Worm (Caenorhabditis elegans) whole organism, young adult: ENCODE results near the gene ceh-88.

Experiments used
- B0261.1 ChIP-seq: sonication (generic microtip); optimal IDR thresholded peaks from 2 replicates; lab custom pipeline; 2016; ENCODE audit warnings: mild to moderate bottlenecking, missing genetic modification characterization, moderate library complexity, missing compliant biosample characterization
- B0336.3 ChIP-seq: fragments of 200-800 bp; sonication (Bioruptor generic); IDR thresholded peaks from 2 replicates; pipeline ENCODE4 v1.3.6; 2022; ENCODE audit warnings: missing genetic modification characterization, missing compliant biosample characterization
- C17E4.6 ChIP-seq: fragments of 200-800 bp; sonication (Bioruptor generic); IDR thresholded peaks from 2 replicates; pipeline ENCODE4 v1.3.6; 2022; ENCODE audit warnings: missing genetic modification reagents, missing genetic modification characterization, missing compliant biosample characterization
- F10E7.11 ChIP-seq: sonication (generic microtip); optimal IDR thresholded peaks from 2 replicates; lab custom pipeline; 2017; ENCODE audit warnings: mild to moderate bottlenecking, missing genetic modification characterization, moderate library complexity, missing compliant biosample characterization
- F37B4.10 ChIP-seq: fragments of 200-800 bp; sonication (Bioruptor generic); IDR thresholded peaks from 2 replicates; pipeline ENCODE4 v1.3.6; 2022; ENCODE audit warnings: missing genetic modification characterization, missing compliant biosample characterization
- F57C9.4 ChIP-seq: sonication (generic microtip); optimal IDR thresholded peaks from 2 replicates; lab custom pipeline; 2017; ENCODE audit warnings: mild to moderate bottlenecking, missing genetic modification characterization, missing compliant biosample characterization
- T26A5.8 ChIP-seq: sonication (generic microtip); optimal IDR thresholded peaks from 2 replicates; lab custom pipeline; 2016; ENCODE audit warnings: missing genetic modification characterization, missing compliant biosample characterization
- Y53F4B.3 ChIP-seq: fragments of 200-800 bp; sonication (Bioruptor generic); IDR thresholded peaks from 2 replicates; pipeline ENCODE4 v1.3.6; 2022; ENCODE audit warnings: missing genetic modification reagents, missing genetic modification characterization, missing compliant biosample characterization
- Y53G8AR.9 ChIP-seq: fragments of 200-800 bp; sonication (Bioruptor generic); conservative IDR thresholded peaks from 2 replicates; pipeline ENCODE4 v1.3.6; 2022; ENCODE audit warnings: missing genetic modification reagents, missing genetic modification characterization, missing compliant biosample characterization
- Y95B8A.8 ChIP-seq: fragments of 200-800 bp; sonication (Bioruptor generic); IDR thresholded peaks from 2 replicates; pipeline ENCODE4 v1.3.6; 2022; ENCODE audit warnings: missing genetic modification reagents, missing genetic modification characterization, missing compliant biosample characterization
- akir-1 ChIP-seq: fragments of 200-800 bp; sonication (Bioruptor generic); optimal IDR thresholded peaks from 2 replicates; lab custom pipeline; 2018; ENCODE audit warnings: mild to moderate bottlenecking, missing genetic modification characterization, moderate library complexity, missing compliant biosample characterization
- attf-5 ChIP-seq: fragments of 200-800 bp; sonication (Bioruptor generic); optimal IDR thresholded peaks from 2 replicates; lab custom pipeline; 2018; ENCODE audit warnings: mild to moderate bottlenecking, missing genetic modification characterization, missing compliant biosample characterization
- attf-6 ChIP-seq: fragments of 200-800 bp; sonication (Bioruptor generic); IDR thresholded peaks from 2 replicates; pipeline ENCODE4 v1.3.6; 2022; ENCODE audit warnings: missing genetic modification reagents, missing genetic modification characterization, missing compliant biosample characterization
- bed-1 ChIP-seq: fragments of 200-800 bp; sonication (Bioruptor generic); IDR thresholded peaks from 2 replicates; pipeline ENCODE4 v1.3.6; 2022; ENCODE audit warnings: missing genetic modification reagents, missing genetic modification characterization, missing compliant biosample characterization
- ceh-27 ChIP-seq: fragments of 200-800 bp; sonication (Bioruptor generic); optimal IDR thresholded peaks from 2 replicates; lab custom pipeline; 2018; ENCODE audit warnings: mild to moderate bottlenecking, missing genetic modification characterization, moderate library complexity, missing compliant biosample characterization
- ceh-79 ChIP-seq: sonication (generic microtip); optimal IDR thresholded peaks from 2 replicates; lab custom pipeline; 2017; ENCODE audit warnings: mild to moderate bottlenecking, missing genetic modification characterization, missing compliant biosample characterization
- ceh-91 ChIP-seq: fragments of 200-800 bp; sonication (Bioruptor generic); IDR thresholded peaks from 2 replicates; pipeline ENCODE4 v1.3.6; 2022; ENCODE audit warnings: missing genetic modification reagents, missing genetic modification characterization, missing compliant biosample characterization
- dpff-1 ChIP-seq: sonication (generic microtip); optimal IDR thresholded peaks from 2 replicates; lab custom pipeline; 2017; ENCODE audit warnings: mild to moderate bottlenecking, missing genetic modification characterization, missing compliant biosample characterization
- egl-44 ChIP-seq: fragments of 200-800 bp; sonication (Bioruptor generic); IDR thresholded peaks from 2 replicates; pipeline ENCODE4 v1.3.6; 2022; ENCODE audit warnings: missing genetic modification reagents, missing genetic modification characterization, missing compliant biosample characterization
- gei-17 ChIP-seq: fragments of 200-800 bp; sonication (Bioruptor generic); optimal IDR thresholded peaks from 2 replicates; lab custom pipeline; 2018; ENCODE audit warnings: mild to moderate bottlenecking, missing genetic modification characterization, missing compliant biosample characterization
- hmg-20 ChIP-seq: fragments of 200-800 bp; sonication (Bioruptor generic); IDR thresholded peaks from 2 replicates; pipeline ENCODE4 v1.3.6; 2022; ENCODE audit warnings: missing genetic modification reagents, missing genetic modification characterization, missing compliant biosample characterization
- hsf-1 ChIP-seq: fragments of 200-800 bp; sonication (Bioruptor generic); IDR thresholded peaks from 2 replicates; pipeline ENCODE4 v1.3.6; 2022; ENCODE audit warnings: missing genetic modification reagents, missing genetic modification characterization, missing compliant biosample characterization
- lin-54 ChIP-seq: fragments of 200-800 bp; sonication (Bioruptor generic); optimal IDR thresholded peaks from 2 replicates; lab custom pipeline; 2018; ENCODE audit warnings: mild to moderate bottlenecking, missing genetic modification characterization, missing compliant biosample characterization
- lsl-1 ChIP-seq: fragments of 200-800 bp; sonication (Bioruptor generic); optimal IDR thresholded peaks from 2 replicates; lab custom pipeline; 2018; ENCODE audit warnings: mild to moderate bottlenecking, missing genetic modification characterization, moderate library complexity, missing compliant biosample characterization
- madf-10 ChIP-seq: sonication (generic microtip); optimal IDR thresholded peaks from 2 replicates; lab custom pipeline; 2016; ENCODE audit warnings: mild to moderate bottlenecking, missing genetic modification characterization, missing compliant biosample characterization
- madf-6 ChIP-seq: fragments of 200-800 bp; sonication (Bioruptor generic); IDR thresholded peaks from 2 replicates; pipeline ENCODE4 v1.3.6; 2022; ENCODE audit warnings: missing genetic modification reagents, missing genetic modification characterization, missing compliant biosample characterization
- mcd-1 ChIP-seq: fragments of 200-800 bp; sonication (Bioruptor generic); IDR thresholded peaks from 2 replicates; pipeline ENCODE4 v1.3.6; 2022; ENCODE audit warnings: missing genetic modification reagents, missing genetic modification characterization, missing compliant biosample characterization
- mel-28 ChIP-seq: sonication (generic microtip); optimal IDR thresholded peaks from 2 replicates; lab custom pipeline; 2016; ENCODE audit warnings: borderline replicate concordance, mild to moderate bottlenecking, missing genetic modification characterization, missing compliant biosample characterization
- nfyb-1 ChIP-seq: fragments of 200-800 bp; sonication (Bioruptor generic); IDR thresholded peaks from 2 replicates; pipeline ENCODE4 v1.3.6; 2022; ENCODE audit warnings: missing genetic modification reagents, missing genetic modification characterization, missing compliant biosample characterization
- repo-1 ChIP-seq: sonication (generic microtip); optimal IDR thresholded peaks from 2 replicates; lab custom pipeline; 2017; ENCODE audit warnings: mild to moderate bottlenecking, missing genetic modification characterization, missing compliant biosample characterization
- snpc-4 ChIP-seq, 5 experiments: fragments of 150-350 bp in 1 of 5; sonication (generic microtip) in 4 of 5; optimal IDR thresholded peaks; 2 replicates each; lab custom pipeline; 2014 to 2018; ENCODE audit warnings: missing genetic modification characterization in 5 of 5, missing biosample characterization in 3 of 5, antibody characterized with exemption in 2 of 5, mild to moderate bottlenecking in 2 of 5, missing compliant biosample characterization in 2 of 5, missing genotype in 2 of 5, moderate library complexity in 2 of 5, missing genetic modification reagents in 1 of 5
- somi-1 ChIP-seq: fragments of 200-800 bp; sonication (Bioruptor generic); optimal IDR thresholded peaks from 2 replicates; lab custom pipeline; 2018; ENCODE audit warnings: mild to moderate bottlenecking, missing genetic modification characterization, missing compliant biosample characterization
- ztf-26 ChIP-seq: sonication (generic microtip); optimal IDR thresholded peaks from 2 replicates; lab custom pipeline; 2017; ENCODE audit warnings: missing genetic modification characterization, missing compliant biosample characterization

ceh-88 gene

ce11 chrIV:17380061-17380680 lies 51.2 kb downstream of the ceh-88 start, which contains the start of the genes C30H6.9 and dlat-2 (continued):
- TF ChIP-seq repo-1 (tag; lab: Kevin White, UChicago) (no peak), snpc-4 (GFP tag; optimal IDR thresholded peaks at IDR 0.05; lab: Kevin White, UChicago) (peak; percentile 24), snpc-4 (tag; optimal IDR thresholded peaks at IDR 0.05; lab: Kevin White, UChicago) (peak in 3 of 4 experiments; percentile 72 to 84 (median 83)), ztf-26 (tag; lab: Kevin White, UChicago) (no peak), somi-1 (GFP tag; lab: Kevin White, UChicago) (no peak), ceh-91 (GFP tag; lab: Robert Waterston, UW) (no peak), egl-44 (GFP tag; lab: Robert Waterston, UW) (no peak), nfyb-1 (GFP tag; lab: Robert Waterston, UW) (no peak), mcd-1 (GFP tag; lab: Robert Waterston, UW) (peak; percentile 77), lsl-1 (peak; percentile 73), attf-6 (peak; percentile 65; the same call in 1 of the 2 replicates), mel-28 (tag; lab: Kevin White, UChicago) (no peak), madf-6 (GFP tag; lab: Robert Waterston, UW) (peak; percentile 62), bed-1 (GFP tag; lab: Robert Waterston, UW) (no peak), B0261.1 (no peak), F10E7.11 (tag; lab: Kevin White, UChicago) (no peak), attf-5 (peak; percentile 32), Y95B8A.8 (GFP tag; lab: Robert Waterston, UW) (no peak)

DNA sequence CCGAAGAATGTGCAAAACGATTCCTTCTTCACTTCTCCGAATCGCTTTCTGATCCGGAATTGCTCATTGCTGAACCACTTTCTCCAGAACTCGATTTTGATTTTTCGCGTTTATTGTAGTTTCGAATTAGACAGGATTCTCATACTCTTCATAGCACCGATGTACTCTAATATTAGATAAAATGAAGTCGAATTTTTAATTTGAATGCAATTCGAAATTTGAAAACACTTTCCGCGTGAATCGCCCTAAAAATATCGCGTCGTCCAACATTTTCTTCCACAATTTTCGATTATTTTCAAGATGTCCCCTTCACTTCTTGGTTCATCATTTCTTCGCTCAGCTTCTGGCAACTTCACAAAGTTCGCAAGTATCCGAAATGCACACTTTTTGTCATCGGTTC lies 53.0 kb downstream of the ceh-88 start, which contains the start of gene C30H6.8:
TSS of gene C30H6.8 (plus strand) at position 301 of the 400 bp plus-strand sequence.
- TF ChIP-seq madf-10 (tag; lab: Kevin White, UChicago) (no peak), ceh-79 (tag; lab: Kevin White, UChicago) (no peak), F57C9.4 (tag; lab: Kevin White, UChicago) (no peak), T26A5.8 (tag; lab: Kevin White, UChicago) (no peak), gei-17 (GFP tag; lab: Kevin White, UChicago) (no peak), Y53G8AR.9 (no peak), hmg-20 (no peak), B0336.3 (GFP tag; lab: Robert Waterston, UW) (no peak), akir-1 (GFP tag; lab: Kevin White, UChicago) (no peak), C17E4.6 (GFP tag; lab: Robert Waterston, UW) (no peak), ceh-27 (GFP tag; lab: Kevin White, UChicago) (no peak), dpff-1 (no peak), egl-44 (GFP tag; lab: Robert Waterston, UW) (no peak), Y53F4B.3 (GFP tag; lab: Robert Waterston, UW) (no peak), hsf-1 (GFP tag; lab: Robert Waterston, UW) (no peak), lin-54 (no peak), F37B4.10 (GFP tag; lab: Robert Waterston, UW) (no peak)
